Worm (Caenorhabditis elegans): ENCODE results near the gene sec-20.

ce11 chrIII:190686-191085 is 1.2 kb upstream of the sec-20 start, which contains the start of gene cox-17:
- no peak for TF ChIP-seq klf-2 (GFP tag; conservative IDR thresholded peaks at IDR 0.05)
- TF ChIP-seq tab-1 (GFP tag; IDR thresholded peaks at IDR 0.05): no peak
- TF ChIP-seq ztf-29 (GFP tag; IDR thresholded peaks at IDR 0.05): no peak
- no peak for TF ChIP-seq med-1 (GFP tag; optimal IDR thresholded peaks at IDR 0.05; ENCODE audit: insufficient read depth)
- no peak for TF ChIP-seq cog-1 (tag; optimal IDR thresholded peaks at IDR 0.05)
- TF ChIP-seq flt-1 (GFP tag; IDR thresholded peaks at IDR 0.05): no peak
- no peak for TF ChIP-seq T22C8.4 (GFP tag; IDR thresholded peaks at IDR 0.05)
- no peak for TF ChIP-seq ref-1 (GFP tag; conservative IDR thresholded peaks at IDR 0.05)
- TF ChIP-seq ztf-23 (GFP tag; IDR thresholded peaks at IDR 0.05): no peak

Measured in whole organism, midembryonic.